Fruit fly (Drosophila melanogaster): Measurements from ENCODE around the gene dgt2.

dgt2 gene

DNA sequence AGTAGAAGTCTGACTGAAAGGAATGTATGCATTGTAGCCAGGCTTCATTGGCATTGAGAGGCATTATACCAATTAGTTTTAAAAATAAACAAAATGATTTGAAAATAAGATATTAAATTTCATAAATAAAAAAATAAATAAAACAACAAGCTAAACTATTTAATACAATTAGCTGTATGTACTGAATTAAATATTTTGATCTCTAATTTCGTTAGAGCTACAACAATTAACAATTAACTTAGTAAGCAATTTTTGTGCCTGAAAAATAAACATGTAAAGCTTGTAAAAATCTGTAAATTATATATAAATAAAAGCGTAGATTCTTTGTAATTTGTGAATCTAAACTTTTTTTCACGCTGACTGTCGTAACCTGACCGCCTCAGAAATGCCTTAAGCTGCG, 18.1 kb downstream of the dgt2 start, which contains the start of gene Rh5:
Rh5 (plus strand) TSS at position 301 of the 400 bp plus-strand sequence.
- TF ChIP-seq CG7045 (GFP tag; optimal IDR thresholded peaks at IDR 0.05) (no peak), Hr96 (GFP tag; optimal IDR thresholded peaks at IDR 0.05) (no peak), kay (GFP tag; ENCODE audit: borderline replicate concordance) (peak; percentile 17), ovo (GFP tag; optimal IDR thresholded peaks at IDR 0.05) (no peak)

DNA sequence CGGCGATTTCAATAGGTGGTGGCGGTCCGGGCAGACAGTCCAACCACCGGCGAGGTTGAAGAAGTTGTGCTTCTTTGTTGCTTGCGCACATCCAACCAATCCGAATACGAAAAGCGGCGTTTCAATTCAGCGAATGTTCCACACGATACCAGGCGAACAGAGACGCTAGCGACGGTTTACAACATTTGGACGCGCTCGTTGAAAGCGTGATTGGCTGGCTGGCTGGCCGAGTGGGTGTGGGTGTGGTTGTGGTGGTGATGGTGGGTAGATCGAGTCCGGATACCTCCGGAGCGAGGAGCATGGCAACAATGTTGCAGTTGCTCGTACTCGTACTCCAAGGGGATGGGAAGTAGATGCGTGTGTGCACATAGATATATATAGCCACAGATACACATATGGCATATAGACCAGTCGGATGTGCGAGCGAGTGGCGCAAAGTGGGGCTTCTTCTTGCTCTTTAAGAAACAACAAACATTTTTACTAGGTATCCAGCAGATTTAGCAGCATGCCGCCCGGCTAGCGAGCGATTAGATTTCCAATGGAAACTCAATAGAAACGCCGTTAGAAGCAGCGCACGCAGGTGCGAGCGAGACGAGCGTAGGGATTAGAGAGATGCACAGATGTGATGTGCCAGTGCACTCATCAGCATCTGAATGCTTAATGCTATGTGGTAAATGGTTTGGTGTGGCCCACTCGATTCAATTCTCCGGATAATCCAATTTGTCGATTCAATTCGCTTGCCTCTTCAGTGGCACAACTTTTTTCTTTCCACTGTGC, 20.6 kb downstream of the dgt2 start:
- TF ChIP-seq ovo (GFP tag; optimal IDR thresholded peaks at IDR 0.05) (peak; percentile 99), Clk (GFP tag; optimal IDR thresholded peaks at IDR 0.05) (no peak), toe (GFP tag; optimal IDR thresholded peaks at IDR 0.05) (peak; percentile 46), Mnt (GFP tag; optimal IDR thresholded peaks at IDR 0.05) (peak; percentile 88), cnc (optimal IDR thresholded peaks at IDR 0.05) (no peak), Hr96 (GFP tag; optimal IDR thresholded peaks at IDR 0.05) (peak; percentile 65), pad (GFP tag; optimal IDR thresholded peaks at IDR 0.05) (peak; percentile 85), CG33017 (tag; optimal IDR thresholded peaks at IDR 0.05) (no peak), CG11617 (GFP tag; optimal IDR thresholded peaks at IDR 0.05) (peak; percentile 50), bab1 (GFP tag; optimal IDR thresholded peaks at IDR 0.05) (peak; percentile 54), CG14711 (tag; optimal IDR thresholded peaks at IDR 0.05) (peak; percentile 59), CG7045 (GFP tag; optimal IDR thresholded peaks at IDR 0.05) (no peak), tj (GFP tag; optimal IDR thresholded peaks at IDR 0.05) (peak; percentile 13), CG7101 (tag; optimal IDR thresholded peaks at IDR 0.05) (peak; percentile 33), CG12768 (GFP tag; optimal IDR thresholded peaks at IDR 0.05) (peak; percentile 88), cic (GFP tag; optimal IDR thresholded peaks at IDR 0.05) (peak; percentile 89), kay (GFP tag; ENCODE audit: borderline replicate concordance) (no peak), Crg-1 (GFP tag; optimal IDR thresholded peaks at IDR 0.05) (peak; percentile 20), CG5204 (GFP tag; optimal IDR thresholded peaks at IDR 0.05) (no peak)

DNA sequence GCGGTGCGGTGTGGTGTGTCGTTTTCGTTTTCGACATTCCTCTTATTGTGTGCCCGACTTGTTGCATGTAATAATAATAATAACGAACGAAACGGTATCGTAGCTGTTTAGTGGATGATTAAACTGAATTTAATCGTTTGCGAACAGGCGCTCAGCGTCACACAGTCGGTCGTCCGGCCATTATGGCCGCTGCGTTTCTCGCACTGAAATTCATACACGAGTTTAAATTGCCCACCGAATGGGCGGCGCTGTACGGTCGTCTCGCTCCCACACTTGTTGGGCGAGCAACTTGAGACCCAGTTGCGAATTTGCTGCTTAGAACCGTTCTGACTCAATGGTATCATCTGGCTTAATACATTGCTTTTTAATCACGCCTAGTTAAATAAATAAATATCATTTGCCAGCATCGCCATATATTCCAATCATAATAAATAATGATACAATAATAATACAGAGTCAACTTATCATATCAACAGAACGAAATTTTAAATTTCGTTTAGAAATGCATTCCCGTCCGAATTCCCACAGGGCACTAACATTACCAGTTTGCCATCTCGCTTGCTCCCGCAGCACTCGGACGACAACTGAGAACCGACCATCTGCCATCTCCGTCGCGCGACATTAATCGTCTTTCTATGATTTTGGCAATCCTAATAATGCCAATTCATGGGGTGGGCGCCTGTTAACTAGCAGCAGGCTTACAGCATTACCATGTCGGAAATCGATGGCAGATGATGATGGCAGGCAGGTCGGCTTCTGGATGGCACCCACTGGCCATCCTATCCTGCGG, 21.3 kb downstream of the dgt2 start:
- TF ChIP-seq CG5204 (GFP tag; optimal IDR thresholded peaks at IDR 0.05) (peak; percentile 93), toe (GFP tag; optimal IDR thresholded peaks at IDR 0.05) (peak; percentile 88), Mnt (GFP tag; optimal IDR thresholded peaks at IDR 0.05) (peak; percentile 66), CG1620 (GFP tag; optimal IDR thresholded peaks at IDR 0.05) (peak; percentile 82), ovo (GFP tag; optimal IDR thresholded peaks at IDR 0.05) (peak; percentile 55), CG14711 (tag; optimal IDR thresholded peaks at IDR 0.05) (peak; percentile 81), CG7101 (tag; optimal IDR thresholded peaks at IDR 0.05) (peak; percentile 93), CG7045 (GFP tag; optimal IDR thresholded peaks at IDR 0.05) (peak; percentile 89), Hr96 (GFP tag; optimal IDR thresholded peaks at IDR 0.05) (peak; percentile 83), bab1 (GFP tag; optimal IDR thresholded peaks at IDR 0.05) (peak; percentile 81), kay (GFP tag; ENCODE audit: borderline replicate concordance) (peak; percentile 99), CG12768 (GFP tag; optimal IDR thresholded peaks at IDR 0.05) (peak; percentile 85), CG11617 (GFP tag; optimal IDR thresholded peaks at IDR 0.05) (peak; percentile 88), cnc (optimal IDR thresholded peaks at IDR 0.05) (peak; percentile 81 to 82), pad (GFP tag; optimal IDR thresholded peaks at IDR 0.05) (peak; percentile 83), tj (GFP tag; optimal IDR thresholded peaks at IDR 0.05) (peak; percentile 62), Crg-1 (GFP tag; optimal IDR thresholded peaks at IDR 0.05) (peak; percentile 71), Clk (GFP tag; optimal IDR thresholded peaks at IDR 0.05) (peak; percentile 87), cic (GFP tag; optimal IDR thresholded peaks at IDR 0.05) (peak; percentile 33), CG33017 (tag; optimal IDR thresholded peaks at IDR 0.05) (peak; percentile 94)

DNA sequence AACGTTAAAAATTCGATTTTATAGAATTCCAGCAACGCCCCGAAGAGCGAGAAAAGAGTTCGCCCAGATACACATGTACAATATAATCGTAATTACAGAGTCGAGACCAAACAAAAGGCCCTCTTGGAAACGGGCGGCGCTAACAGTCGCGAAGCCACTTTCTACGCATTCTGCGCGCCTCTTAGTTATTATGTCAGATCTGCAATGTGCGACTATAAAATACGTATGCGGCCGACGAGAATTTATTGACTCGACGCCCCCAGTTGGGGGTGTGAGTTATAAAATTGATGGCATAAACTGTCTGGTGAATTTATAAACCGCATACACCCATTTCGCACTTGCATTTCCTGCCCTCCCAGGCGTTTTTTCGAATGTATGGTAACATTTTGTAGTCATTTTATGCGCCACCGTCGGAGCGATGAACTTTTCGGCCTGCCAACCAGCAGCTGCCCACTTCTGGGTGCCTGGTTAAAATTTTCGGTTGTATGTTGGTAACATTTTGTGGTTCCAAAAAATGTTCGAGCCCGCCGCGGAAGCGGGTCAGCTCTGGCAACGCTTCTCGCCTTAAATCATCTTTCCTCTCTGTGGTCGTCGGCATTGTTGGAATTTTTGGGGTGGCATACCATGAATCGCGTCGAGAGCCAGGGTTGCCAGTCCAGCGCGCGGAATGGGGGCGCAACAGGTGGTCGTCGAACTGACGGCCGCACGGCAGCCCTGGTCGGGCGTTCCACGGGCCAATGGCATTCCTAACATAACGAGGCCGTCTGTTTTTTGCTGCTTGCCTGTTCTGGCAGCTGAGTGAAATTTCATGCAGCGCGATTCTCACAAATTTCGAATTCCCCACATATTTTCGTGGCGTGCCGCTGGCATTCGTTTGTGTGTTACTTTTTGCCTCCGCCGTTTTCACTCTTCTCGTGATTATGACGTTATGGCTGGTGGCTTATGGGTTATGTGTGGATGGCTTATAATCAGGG, 22.2 kb downstream of the dgt2 start:
- TF ChIP-seq cic (GFP tag; optimal IDR thresholded peaks at IDR 0.05) (peak; percentile 72), Mnt (GFP tag; optimal IDR thresholded peaks at IDR 0.05) (peak; percentile 87), CG14711 (tag; optimal IDR thresholded peaks at IDR 0.05) (peak; percentile 100), CG11617 (GFP tag; optimal IDR thresholded peaks at IDR 0.05) (peak; percentile 93), tj (GFP tag; optimal IDR thresholded peaks at IDR 0.05) (peak; percentile 72), CG33017 (tag; optimal IDR thresholded peaks at IDR 0.05) (no peak), bab1 (GFP tag; optimal IDR thresholded peaks at IDR 0.05) (peak; percentile 52), CG1620 (GFP tag; optimal IDR thresholded peaks at IDR 0.05) (no peak), CG5204 (GFP tag; optimal IDR thresholded peaks at IDR 0.05) (peak; percentile 10), kay (GFP tag; ENCODE audit: borderline replicate concordance) (peak; percentile 95), pad (GFP tag; optimal IDR thresholded peaks at IDR 0.05) (peak; percentile 48), CG7101 (tag; optimal IDR thresholded peaks at IDR 0.05) (peak; percentile 57), toe (GFP tag; optimal IDR thresholded peaks at IDR 0.05) (peak; percentile 57), Hr96 (GFP tag; optimal IDR thresholded peaks at IDR 0.05) (peak; percentile 69), Crg-1 (GFP tag; optimal IDR thresholded peaks at IDR 0.05) (no peak), CG12768 (GFP tag; optimal IDR thresholded peaks at IDR 0.05) (peak; percentile 94), Clk (GFP tag; optimal IDR thresholded peaks at IDR 0.05) (no peak), cnc (optimal IDR thresholded peaks at IDR 0.05) (no peak), CG7045 (GFP tag; optimal IDR thresholded peaks at IDR 0.05) (peak; percentile 73), ovo (GFP tag; optimal IDR thresholded peaks at IDR 0.05) (peak; percentile 35)

All from whole organism, adult.